Fruit fly (Drosophila melanogaster) whole organism, embryonic: ENCODE measurements around the gene SIFaR.
A peak's percentile ranks its signal among the peaks of the same experiment; 100 is the strongest.

ENCODE experiments used
- Atf6 ChIP-seq: fragments of 200-800 bp; sonication (Bioruptor generic); IDR thresholded peaks from 2 replicates; pipeline ENCODE4 v1.3.6; 2022; ENCODE audit warnings: missing biosample characterization, missing genetic modification characterization
- CG10366 ChIP-seq: fragments of 200-800 bp; sonication (Bioruptor generic); IDR thresholded peaks from 2 replicates; pipeline ENCODE4 v1.3.6; 2022; ENCODE audit warnings: missing biosample characterization, missing genetic modification characterization
- CG10543 ChIP-seq: fragments of 200-800 bp; sonication (Bioruptor generic); optimal IDR thresholded peaks from 3 replicates; lab custom pipeline; 2017; ENCODE audit warnings: missing biosample characterization, mild to moderate bottlenecking, missing genetic modification characterization, moderate library complexity
- CG11247 ChIP-seq: fragments of 200-800 bp; sonication (Bioruptor generic); IDR thresholded peaks from 2 replicates; pipeline ENCODE4 v1.3.6; 2022; ENCODE audit warnings: missing biosample characterization, missing genetic modification characterization
- CG12071 ChIP-seq: fragments of 200-800 bp; sonication (Bioruptor generic); optimal IDR thresholded peaks from 3 replicates; lab custom pipeline; 2018; ENCODE audit warnings: missing biosample characterization, mild to moderate bottlenecking, missing genetic modification characterization
- CG13894 ChIP-seq: fragments of 200-800 bp; sonication (Bioruptor generic); optimal IDR thresholded peaks from 3 replicates; lab custom pipeline; 2018; ENCODE audit warnings: missing biosample characterization, mild to moderate bottlenecking, missing genetic modification characterization, moderate library complexity
- CG14050 ChIP-seq: fragments of 200-800 bp; sonication (Bioruptor generic); IDR thresholded peaks from 3 replicates; pipeline ENCODE4 v1.3.6; 2022; ENCODE audit warnings: missing biosample characterization, missing genetic modification characterization
- CG17328 ChIP-seq: fragments of 200-800 bp; sonication (Bioruptor generic); IDR thresholded peaks from 2 replicates; pipeline ENCODE4 v1.3.6; 2022; ENCODE audit warnings: missing biosample characterization, missing genetic modification characterization
- CG17361 ChIP-seq: fragments of 200-800 bp; sonication (Bioruptor generic); IDR thresholded peaks from 3 replicates; pipeline ENCODE4 v1.3.6; 2022; ENCODE audit warnings: missing biosample characterization, missing genetic modification characterization
- CG18599 ChIP-seq: fragments of 200-800 bp; sonication (Bioruptor generic); optimal IDR thresholded peaks from 3 replicates; lab custom pipeline; 2017; ENCODE audit warnings: missing biosample characterization, missing genetic modification characterization, mild to moderate bottlenecking, moderate library complexity, missing genetic modification reagents
- CG2129 ChIP-seq: fragments of 200-800 bp; sonication (Bioruptor generic); IDR thresholded peaks from 2 replicates; pipeline ENCODE4 v1.3.6; 2022; ENCODE audit warnings: missing biosample characterization, missing genetic modification characterization; ENCODE audit not compliant: partially characterized antibody
- CG2199 ChIP-seq: fragments of 200-800 bp; sonication (Bioruptor generic); IDR thresholded peaks from 3 replicates; pipeline ENCODE4 v1.3.6; 2022; ENCODE audit warnings: missing biosample characterization, missing genetic modification characterization
- CG2678 ChIP-seq: fragments of 200-800 bp; sonication (Bioruptor generic); optimal IDR thresholded peaks from 3 replicates; lab custom pipeline; 2019; ENCODE audit warnings: missing biosample characterization, mild to moderate bottlenecking, missing genetic modification characterization, moderate library complexity
- CG2712 ChIP-seq: fragments of 200-800 bp; optimal IDR thresholded peaks from 3 replicates; lab custom pipeline; 2019; ENCODE audit warnings: missing biosample characterization, mild to moderate bottlenecking, missing genetic modification characterization, moderate library complexity
- CG30403 ChIP-seq: fragments of 200-800 bp; sonication (Bioruptor generic); optimal IDR thresholded peaks from 3 replicates; lab custom pipeline; 2016; ENCODE audit warnings: missing biosample characterization, missing genetic modification characterization
- CG30431 ChIP-seq: fragments of 200-800 bp; sonication (Bioruptor generic); optimal IDR thresholded peaks from 2 replicates; lab custom pipeline; 2017; ENCODE audit warnings: missing biosample characterization, missing genetic modification characterization
- CG31388 ChIP-seq: fragments of 200-800 bp; sonication (Bioruptor generic); optimal IDR thresholded peaks from 2 replicates; lab custom pipeline; 2016; ENCODE audit warnings: missing biosample characterization, missing genetic modification characterization
- CG34224 ChIP-seq: fragments of 200-800 bp; sonication (Bioruptor generic); IDR thresholded peaks from 3 replicates; pipeline ENCODE4 v1.3.6; 2022; ENCODE audit warnings: missing biosample characterization, missing genetic modification characterization; ENCODE audit not compliant: partially characterized antibody
- CG4360 ChIP-seq: fragments of 200-800 bp; sonication (Bioruptor generic); IDR thresholded peaks from 2 replicates; pipeline ENCODE4 v1.3.6; 2022; ENCODE audit warnings: missing biosample characterization, missing genetic modification characterization
- CG5953 ChIP-seq: fragments of 200-800 bp; sonication (Bioruptor generic); IDR thresholded peaks from 2 replicates; pipeline ENCODE4 v1.3.6; 2022; ENCODE audit warnings: missing biosample characterization, missing genetic modification characterization
- CG6254 ChIP-seq: fragments of 200-800 bp; sonication (Bioruptor generic); optimal IDR thresholded peaks from 3 replicates; lab custom pipeline; 2017; ENCODE audit warnings: mild to moderate bottlenecking, missing biosample characterization, missing genetic modification reagents, missing genetic modification characterization
- CG7745 ChIP-seq: fragments of 200-800 bp; sonication (Bioruptor generic); optimal IDR thresholded peaks from 2 replicates; lab custom pipeline; 2018; ENCODE audit warnings: missing biosample characterization, mild to moderate bottlenecking, missing genetic modification characterization, moderate library complexity
- CG9609 ChIP-seq: fragments of 200-800 bp; sonication (Bioruptor generic); optimal IDR thresholded peaks from 3 replicates; lab custom pipeline; 2016; ENCODE audit warnings: missing biosample characterization, missing genetic modification characterization
- CG9817 ChIP-seq: fragments of 200-800 bp; sonication (Bioruptor generic); optimal IDR thresholded peaks from 2 replicates; lab custom pipeline; 2018; ENCODE audit warnings: missing biosample characterization, mild to moderate bottlenecking, missing genetic modification characterization, moderate library complexity
- CG9876 ChIP-seq: fragments of 200-800 bp; sonication (Bioruptor generic); optimal IDR thresholded peaks from 2 replicates; lab custom pipeline; 2016; ENCODE audit warnings: missing biosample characterization, missing genetic modification characterization
- Dbx ChIP-seq: fragments of 200-800 bp; sonication (Bioruptor generic); IDR thresholded peaks from 3 replicates; pipeline ENCODE4 v1.3.6; 2022; ENCODE audit warnings: missing biosample characterization, missing genetic modification characterization
- Deaf1 ChIP-seq: fragments of 200-800 bp; optimal IDR thresholded peaks from 3 replicates; lab custom pipeline; 2019; ENCODE audit warnings: missing biosample characterization, mild to moderate bottlenecking, missing genetic modification characterization, moderate library complexity
- Elba2 ChIP-seq: fragments of 200-800 bp; sonication (Bioruptor generic); optimal IDR thresholded peaks from 3 replicates; lab custom pipeline; 2016; ENCODE audit warnings: missing biosample characterization, missing genetic modification characterization
- HmgD ChIP-seq: fragments of 200-800 bp; sonication (Bioruptor generic); optimal IDR thresholded peaks from 3 replicates; lab custom pipeline; 2016; ENCODE audit warnings: missing biosample characterization, missing genetic modification characterization
- Med ChIP-seq: fragments of 200-800 bp; sonication (Bioruptor generic); peaks from one replicate; lab custom pipeline; 2016; ENCODE audit warnings: missing biosample characterization, missing genetic modification characterization, mild to moderate bottlenecking, inconsistent platforms, moderate library complexity
- Oaz ChIP-seq: fragments of 200-800 bp; sonication (Bioruptor generic); IDR thresholded peaks from 2 replicates; pipeline ENCODE4 v1.3.6; 2022; ENCODE audit warnings: missing biosample characterization, missing genetic modification characterization
- Rfx ChIP-seq: fragments of 200-800 bp; sonication (Bioruptor generic); IDR thresholded peaks from 2 replicates; pipeline ENCODE4 v1.3.6; 2022; ENCODE audit warnings: missing biosample characterization, missing genetic modification characterization
- Sin3A ChIP-seq: fragments of >200 bp; optimal IDR thresholded peaks from 2 replicates; lab custom pipeline; 2018
- Sry-β ChIP-seq: fragments of 200-800 bp; sonication (Bioruptor generic); optimal IDR thresholded peaks from 2 replicates; lab custom pipeline; 2018; ENCODE audit warnings: missing biosample characterization, mild to moderate bottlenecking, missing genetic modification characterization, moderate library complexity
- Xrp1 ChIP-seq: fragments of 200-800 bp; sonication (Bioruptor generic); IDR thresholded peaks from 2 replicates; pipeline ENCODE4 v1.3.6; 2022; ENCODE audit warnings: missing biosample characterization, missing genetic modification characterization
- abd-A ChIP-seq: fragments of 200-800 bp; sonication (Bioruptor generic); optimal IDR thresholded peaks from 3 replicates; lab custom pipeline; 2019; ENCODE audit warnings: missing biosample characterization, mild to moderate bottlenecking, missing genetic modification characterization, moderate library complexity
- bigmax ChIP-seq: fragments of 200-800 bp; sonication (Bioruptor generic); optimal IDR thresholded peaks from 2 replicates; lab custom pipeline; 2018; ENCODE audit warnings: missing biosample characterization, mild to moderate bottlenecking, missing genetic modification characterization
- cg ChIP-seq: fragments of 200-800 bp; sonication (Bioruptor generic); optimal IDR thresholded peaks from 3 replicates; lab custom pipeline; 2019; ENCODE audit warnings: missing biosample characterization, mild to moderate bottlenecking, missing genetic modification characterization, moderate library complexity
- chif ChIP-seq, 2 experiments: fragments of 200-800 bp; sonication (Bioruptor generic); optimal IDR thresholded peaks; 3 replicates each; lab custom pipeline; 2016; ENCODE audit warnings: missing biosample characterization in 2 of 2, missing genetic modification characterization in 2 of 2
- da ChIP-seq: fragments of 200-800 bp; sonication (Bioruptor generic); optimal IDR thresholded peaks from 2 replicates; lab custom pipeline; 2016; ENCODE audit warnings: missing biosample characterization, missing genetic modification characterization
- inv ChIP-seq: fragments of 200-800 bp; sonication (Bioruptor generic); IDR thresholded peaks from 2 replicates; pipeline ENCODE4 v1.3.6; 2022; ENCODE audit warnings: missing biosample characterization, missing genetic modification characterization; ENCODE audit not compliant: partially characterized antibody
- kah ChIP-seq: fragments of 200-800 bp; sonication (Bioruptor generic); optimal IDR thresholded peaks from 2 replicates; lab custom pipeline; 2018; ENCODE audit warnings: missing biosample characterization, mild to moderate bottlenecking, missing genetic modification characterization
- kni ChIP-seq: fragments of 200-800 bp; sonication (Bioruptor generic); optimal IDR thresholded peaks from 3 replicates; lab custom pipeline; 2017; ENCODE audit warnings: mild to moderate bottlenecking, missing biosample characterization, missing genetic modification reagents, missing genetic modification characterization
- lab ChIP-seq: fragments of 200-800 bp; sonication (Bioruptor generic); optimal IDR thresholded peaks from 3 replicates; lab custom pipeline; 2017; ENCODE audit warnings: missing biosample characterization, missing genetic modification characterization, mild to moderate bottlenecking, moderate library complexity, missing genetic modification reagents
- pb ChIP-seq: fragments of 200-800 bp; sonication (Bioruptor generic); optimal IDR thresholded peaks from 3 replicates; lab custom pipeline; 2016; ENCODE audit warnings: missing biosample characterization, missing genetic modification characterization
- psq ChIP-seq: fragments of 200-800 bp; sonication (Bioruptor generic); optimal IDR thresholded peaks from 2 replicates; lab custom pipeline; 2017; ENCODE audit warnings: missing biosample characterization, missing genetic modification characterization
- ranshi ChIP-seq: fragments of 200-800 bp; sonication (Bioruptor generic); IDR thresholded peaks from 2 replicates; pipeline ENCODE4 v1.3.6; 2022; ENCODE audit warnings: missing biosample characterization, missing genetic modification characterization
- sd ChIP-seq: fragments of 200-800 bp; sonication (Bioruptor generic); optimal IDR thresholded peaks from 3 replicates; lab custom pipeline; 2018; ENCODE audit warnings: missing biosample characterization, mild to moderate bottlenecking, missing genetic modification characterization, moderate library complexity
- sens ChIP-seq: fragments of 200-800 bp; sonication (Bioruptor generic); peaks from one replicate; lab custom pipeline; 2016; ENCODE audit warnings: missing biosample characterization, missing genetic modification characterization
- slou ChIP-seq: fragments of 200-800 bp; sonication (Bioruptor generic); optimal IDR thresholded peaks from 3 replicates; lab custom pipeline; 2016; ENCODE audit warnings: missing biosample characterization, missing genetic modification characterization
- z ChIP-seq: fragments of 200-800 bp; sonication (Bioruptor generic); IDR thresholded peaks from 3 replicates; pipeline ENCODE4 v1.3.6; 2022; ENCODE audit warnings: missing biosample characterization, missing genetic modification characterization

Gene SIFaR

DNA sequence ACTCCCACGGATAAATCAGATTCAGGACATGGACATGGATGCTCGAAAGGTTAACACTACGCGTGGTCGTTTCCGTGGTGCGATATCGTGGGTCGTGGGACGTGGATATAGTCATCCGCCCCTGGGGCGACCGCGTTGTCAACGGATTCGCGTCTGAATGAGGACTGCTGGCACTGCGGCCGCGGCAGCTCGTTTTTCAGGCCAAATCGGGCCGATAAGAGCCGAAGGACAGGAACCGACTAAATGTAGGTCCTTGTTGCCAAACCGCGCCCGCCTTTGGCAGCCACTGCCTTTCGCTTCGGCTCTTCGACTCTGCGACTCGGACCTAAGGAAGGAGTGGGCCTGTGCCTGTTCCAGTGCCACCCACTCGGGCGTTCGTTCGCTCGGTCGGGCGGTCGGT, at the start of gene SIFaR:
TSS of gene SIFaR (minus strand) at position 166 of the 400 bp plus-strand sequence.
- TF ChIP-seq CG18599 (GFP tag; lab: Kevin White, UChicago) (peak; percentile 27), CG17328 (GFP tag; lab: Robert Waterston, UW) (no peak), Atf6 (GFP tag; lab: Robert Waterston, UW) (no peak), Rfx (GFP tag; lab: Robert Waterston, UW) (0 out of 2 replicates have a peak, but pooled peaks have one; percentile 4), lab (GFP tag; lab: Kevin White, UChicago) (no peak), pb (GFP tag; lab: Kevin White, UChicago) (no peak), psq (GFP tag; lab: Kevin White, UChicago) (no peak), CG13894 (tag; lab: Kevin White, UChicago) (peak; percentile 87), Dbx (GFP tag; lab: Robert Waterston, UW) (0 out of 3 replicates have a peak, but pooled peaks have one; percentile 38), z (no peak), Med (GFP tag; lab: Kevin White, UChicago) (peak; percentile 48), CG10543 (GFP tag; lab: Kevin White, UChicago) (peak; percentile 39), CG9817 (no peak), Deaf1 (peak; percentile 96)

dm6 chr3R:21343229-21343628, 49.4 kb upstream of the SIFaR start:
- TF ChIP-seq CG30403 (GFP tag; lab: Kevin White, UChicago), result no peak
- TF ChIP-seq sd (tag; lab: Kevin White, UChicago), result peak; percentile 82
- no peak for TF ChIP-seq ranshi (GFP tag; lab: Robert Waterston, UW)
- TF ChIP-seq CG30431 (GFP tag; lab: Kevin White, UChicago), result no peak
- no peak for TF ChIP-seq Elba2 (GFP tag; lab: Kevin White, UChicago)
- no peak for TF ChIP-seq chif (GFP tag; optimal IDR thresholded peaks at IDR 0.05; lab: Kevin White, UChicago)
- no peak for TF ChIP-seq CG10366 (GFP tag; lab: Robert Waterston, UW)
- TF ChIP-seq Xrp1 (GFP tag; lab: Robert Waterston, UW), result no peak
- no peak for TF ChIP-seq CG17361
- no peak for TF ChIP-seq CG12071 (GFP tag; lab: Kevin White, UChicago)
- no peak for TF ChIP-seq CG5953 (GFP tag; lab: Robert Waterston, UW)
- no peak for TF ChIP-seq bigmax (GFP tag; lab: Kevin White, UChicago)
- TF ChIP-seq CG2199 (GFP tag; lab: Robert Waterston, UW), result 0 out of 3 replicates have a peak, but pooled peaks have one; percentile 24
- TF ChIP-seq da (GFP tag; lab: Kevin White, UChicago), result no peak
- no peak for TF ChIP-seq slou (GFP tag; lab: Kevin White, UChicago)
- TF ChIP-seq inv, result no peak
- TF ChIP-seq cg, result no peak
- TF ChIP-seq kah (GFP tag; lab: Kevin White, UChicago), result peak; percentile 26
- TF ChIP-seq Sin3A, result no peak
- peak; percentile 23 for TF ChIP-seq kni (GFP tag; lab: Kevin White, UChicago)
- no peak for TF ChIP-seq HmgD (GFP tag; lab: Kevin White, UChicago)
- peak; percentile 5 for TF ChIP-seq CG7745 (tag; lab: Kevin White, UChicago)
- no peak for TF ChIP-seq CG9876 (GFP tag; lab: Kevin White, UChicago)
- no peak for TF ChIP-seq CG2712 (tag; lab: Kevin White, UChicago)
- TF ChIP-seq CG14050 (GFP tag; lab: Robert Waterston, UW), result no peak
- no peak for TF ChIP-seq CG6254 (GFP tag; lab: Kevin White, UChicago)
- TF ChIP-seq CG2129, result no peak
- no peak for TF ChIP-seq Oaz (GFP tag; lab: Robert Waterston, UW)
- no peak for TF ChIP-seq CG4360 (GFP tag; lab: Robert Waterston, UW)
- TF ChIP-seq CG11247, result no peak
- TF ChIP-seq abd-A (tag; lab: Kevin White, UChicago), result peak; percentile 27
- TF ChIP-seq CG34224 (GFP tag; lab: Robert Waterston, UW), result no peak
- TF ChIP-seq CG2678 (tag; lab: Kevin White, UChicago), result no peak
- TF ChIP-seq CG31388 (GFP tag; lab: Kevin White, UChicago), result no peak
- no peak for TF ChIP-seq Sry-β (GFP tag; lab: Kevin White, UChicago)
- no peak for TF ChIP-seq CG9609 (GFP tag; lab: Kevin White, UChicago)
- no peak for TF ChIP-seq sens
